Fruit fly (Drosophila melanogaster): Measurements from ENCODE around the gene GC1.
A peak's percentile ranks its signal among the peaks of the same experiment; 100 is the strongest.

The GC1 gene

DNA sequence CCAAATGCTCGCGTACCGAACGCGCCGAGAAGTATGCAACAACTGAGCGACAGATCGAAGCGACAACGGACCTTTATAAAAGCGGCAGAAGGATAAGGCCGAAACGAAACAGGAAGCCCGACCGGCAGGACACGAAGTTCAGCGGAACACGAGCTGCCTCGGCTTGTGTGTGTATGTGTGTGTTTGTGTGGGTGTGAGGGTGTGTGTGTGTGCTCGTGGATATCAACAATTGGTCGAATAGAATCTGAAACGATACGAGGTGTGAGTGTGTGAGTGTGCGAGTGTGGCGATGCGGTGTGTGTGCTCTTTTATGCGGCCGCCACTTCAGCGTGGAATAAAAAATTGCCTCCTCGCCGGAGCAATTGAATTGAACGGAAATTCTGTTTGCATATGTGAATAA, 37.9 kb downstream of the GC1 start, which contains the start of gene Tk:
Tk (minus strand) TSS at position 57 of the 400 bp plus-strand sequence.
- no peak for TF ChIP-seq Adf1 (GFP tag; IDR thresholded peaks at IDR 0.05)
- no peak for TF ChIP-seq fd64A (GFP tag; optimal IDR thresholded peaks at IDR 0.05)
- TF ChIP-seq TFAM (GFP tag; optimal IDR thresholded peaks at IDR 0.05): no peak
- peak; percentile 96 for TF ChIP-seq Deaf1 (tag; optimal IDR thresholded peaks at IDR 0.05)
- TF ChIP-seq jigr1 (GFP tag; IDR thresholded peaks at IDR 0.05): no peak
- no peak for TF ChIP-seq Hr3 (GFP tag; optimal IDR thresholded peaks at IDR 0.05)
- peak; percentile 51 for TF ChIP-seq scrt (GFP tag; optimal IDR thresholded peaks at IDR 0.05)
- peak; percentile 27 for TF ChIP-seq D (optimal IDR thresholded peaks at IDR 0.05)
- TF ChIP-seq D (GFP tag; optimal IDR thresholded peaks at IDR 0.05): no peak
- TF ChIP-seq Nf-YC (tag; optimal IDR thresholded peaks at IDR 0.05): peak; percentile 94
- TF ChIP-seq CG14860 (GFP tag; IDR thresholded peaks at IDR 0.05; ENCODE audit: partially characterized antibody): no peak
- TF ChIP-seq ATbp (GFP tag; optimal IDR thresholded peaks at IDR 0.05): no peak
- peak; percentile 4 for TF ChIP-seq Blimp-1 (GFP tag; optimal IDR thresholded peaks at IDR 0.05)
- TF ChIP-seq bigmax (GFP tag; optimal IDR thresholded peaks at IDR 0.05): no peak
- peak; percentile 79 for TF ChIP-seq Nf-YB (GFP tag; optimal IDR thresholded peaks at IDR 0.05)
- no peak for TF ChIP-seq bab2 (GFP tag; optimal IDR thresholded peaks at IDR 0.05)
- no peak for TF ChIP-seq CG2116 (GFP tag; optimal IDR thresholded peaks at IDR 0.05)
- no peak for TF ChIP-seq da (GFP tag; optimal IDR thresholded peaks at IDR 0.05)
- no peak for TF ChIP-seq CG4730 (GFP tag; IDR thresholded peaks at IDR 0.05)
- no peak for TF ChIP-seq sob (GFP tag; IDR thresholded peaks at IDR 0.05)
- no peak for TF ChIP-seq so (GFP tag; IDR thresholded peaks at IDR 0.05)
- no peak for TF ChIP-seq ewg (GFP tag; optimal IDR thresholded peaks at IDR 0.05)
- no peak for TF ChIP-seq gcm2 (GFP tag; optimal IDR thresholded peaks at IDR 0.05)
- peak; percentile 25 for TF ChIP-seq CG11504 (tag; optimal IDR thresholded peaks at IDR 0.05)
- TF ChIP-seq cg (GFP tag; optimal IDR thresholded peaks at IDR 0.05): peak; percentile 63
- no peak for TF ChIP-seq NfI (GFP tag; optimal IDR thresholded peaks at IDR 0.05)

DNA sequence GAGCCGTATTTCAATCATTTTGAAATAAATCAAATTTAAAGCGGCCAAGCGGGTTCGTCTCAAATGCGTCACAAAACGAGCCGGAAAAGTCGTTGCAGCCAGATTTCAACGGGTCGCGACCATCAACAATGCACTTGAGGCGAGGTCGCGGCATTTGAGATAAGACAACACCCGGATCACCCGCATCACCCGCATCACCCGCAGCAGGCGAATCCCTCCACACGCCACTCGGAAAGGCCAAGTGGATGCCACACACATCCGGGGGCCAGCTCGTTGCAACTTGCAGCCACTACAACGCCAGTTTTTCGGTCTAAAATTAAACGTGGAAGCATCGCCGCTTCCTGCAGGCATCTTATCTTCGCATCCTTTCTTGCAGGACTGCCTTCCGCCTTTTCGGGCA, 38.9 kb downstream of the GC1 start:
- TF ChIP-seq BEAF-32 (GFP tag; optimal IDR thresholded peaks at IDR 0.05) (no peak), CG1647 (GFP tag; optimal IDR thresholded peaks at IDR 0.05) (no peak), run (tag; optimal IDR thresholded peaks at IDR 0.05) (no peak), pho (GFP tag; optimal IDR thresholded peaks at IDR 0.05) (no peak), CG6272 (GFP tag; IDR thresholded peaks at IDR 0.05) (no peak), ara (GFP tag; IDR thresholded peaks at IDR 0.05) (no peak), ro (GFP tag; IDR thresholded peaks at IDR 0.05) (no peak), CG3838 (GFP tag; optimal IDR thresholded peaks at IDR 0.05) (no peak), CG3847 (GFP tag; IDR thresholded peaks at IDR 0.05) (no peak), CG6791 (GFP tag; IDR thresholded peaks at IDR 0.05; ENCODE audit: partially characterized antibody) (no peak), CG17359 (tag; optimal IDR thresholded peaks at IDR 0.05) (no peak), gcm (GFP tag; optimal IDR thresholded peaks at IDR 0.05) (peak; percentile 87), cato (GFP tag; optimal IDR thresholded peaks at IDR 0.05; ENCODE audit: borderline replicate concordance) (no peak), CG16815 (GFP tag; optimal IDR thresholded peaks at IDR 0.05) (no peak), esg (GFP tag; conservative IDR thresholded peaks at IDR 0.05) (no peak), Tbp (GFP tag; optimal IDR thresholded peaks at IDR 0.05) (no peak), yki (optimal IDR thresholded peaks at IDR 0.05) (no peak), sima (GFP tag; optimal IDR thresholded peaks at IDR 0.05) (no peak), onecut (GFP tag; IDR thresholded peaks at IDR 0.05) (no peak), gt (GFP tag; IDR thresholded peaks at IDR 0.05) (no peak), CG11723 (GFP tag; optimal IDR thresholded peaks at IDR 0.05) (no peak), CG10209 (GFP tag; optimal IDR thresholded peaks at IDR 0.05) (no peak), CG4424 (GFP tag; optimal IDR thresholded peaks at IDR 0.05) (no peak), crol (GFP tag; IDR thresholded peaks at IDR 0.05) (peak; percentile 45), disco-r (GFP tag; optimal IDR thresholded peaks at IDR 0.05) (no peak), CG8290 (GFP tag; optimal IDR thresholded peaks at IDR 0.05) (no peak), CG8290 (tag; optimal IDR thresholded peaks at IDR 0.05) (no peak), bcd (GFP tag; optimal IDR thresholded peaks at IDR 0.05) (no peak)
